Fruit fly (Drosophila melanogaster): ENCODE data around the gene yellow-c.

The yellow-c gene

DNA sequence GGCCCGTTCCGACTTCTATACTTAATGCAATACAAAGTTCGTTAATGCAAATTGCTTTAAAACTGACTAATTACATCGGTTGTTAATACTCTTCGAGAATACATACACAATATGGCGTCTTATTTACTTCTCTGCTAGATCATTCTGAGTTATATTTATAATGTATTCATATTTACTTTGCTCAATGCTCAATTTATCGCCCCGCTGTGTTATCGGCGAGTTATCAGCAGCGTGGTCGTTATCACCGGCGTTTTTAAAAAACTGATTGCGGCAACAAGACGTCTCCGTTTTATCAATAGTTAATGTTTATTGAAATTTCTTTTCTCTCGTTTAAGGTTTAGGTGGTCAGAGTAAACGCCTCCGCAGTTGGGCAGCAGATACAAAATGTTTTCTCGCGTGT is 23.8 kb downstream of the yellow-c start:
- 0 out of 2 replicates have a peak, but pooled peaks have one; percentile 16 for TF ChIP-seq Dref (GFP tag; IDR thresholded peaks at IDR 0.05)
- peak; percentile 10; the same call in 1 of the 3 replicates for TF ChIP-seq CG34422 (GFP tag; IDR thresholded peaks at IDR 0.05)
- TF ChIP-seq CG16863 (GFP tag; optimal IDR thresholded peaks at IDR 0.05) = no peak
- TF ChIP-seq exex (tag; optimal IDR thresholded peaks at IDR 0.05) = peak; percentile 55

DNA sequence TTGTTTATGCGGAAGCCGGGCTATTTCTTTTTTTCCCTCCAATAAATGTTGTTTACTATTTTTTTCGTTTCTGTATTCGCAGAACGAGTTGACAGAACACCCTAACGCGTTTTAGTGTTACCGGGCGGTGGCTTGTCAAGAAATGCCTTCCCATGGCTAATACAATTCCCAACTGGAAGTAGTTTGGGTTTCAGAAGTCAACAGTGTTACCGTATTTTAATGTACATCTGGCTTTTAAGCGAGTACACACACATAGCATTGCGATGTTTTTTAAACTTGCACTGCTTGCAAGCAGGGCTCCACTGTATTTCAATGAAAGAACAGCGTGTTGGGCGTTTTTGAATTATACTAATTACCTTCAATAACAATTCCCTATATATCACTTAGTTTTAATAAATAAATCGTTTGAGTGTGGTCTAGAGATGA is 25.4 kb downstream of the yellow-c start, which contains the start of gene TfIIS:
TfIIS (minus strand) TSS at position 178 of the 426 bp plus-strand sequence.
- TF ChIP-seq CG9797 (GFP tag; optimal IDR thresholded peaks at IDR 0.05) (peak; percentile 97), amos (GFP tag; IDR thresholded peaks at IDR 0.05; ENCODE audit: partially characterized antibody) (peak; percentile 66), Hr51 (GFP tag; optimal IDR thresholded peaks at IDR 0.05) (peak; percentile 37 to 45), MBD-R2 (GFP tag; IDR thresholded peaks at IDR 0.05) (peak; percentile 74), Neu2 (GFP tag; optimal IDR thresholded peaks at IDR 0.05; ENCODE audit: borderline replicate concordance) (no peak), gem (tag; optimal IDR thresholded peaks at IDR 0.05) (peak; percentile 13), Ptx1 (GFP tag; IDR thresholded peaks at IDR 0.05) (peak; percentile 12; the same call in 1 of the 2 replicates), vvl (GFP tag; IDR thresholded peaks at IDR 0.05) (peak; percentile 58), CG42726 (GFP tag; IDR thresholded peaks at IDR 0.05; ENCODE audit: partially characterized antibody) (0 out of 2 replicates have a peak, but pooled peaks have one; percentile 63), CG14860 (GFP tag; IDR thresholded peaks at IDR 0.05; ENCODE audit: partially characterized antibody) (no peak), CG6791 (GFP tag; IDR thresholded peaks at IDR 0.05; ENCODE audit: partially characterized antibody) (peak; percentile 47; the same call in 2 of the 3 replicates), lov (optimal IDR thresholded peaks at IDR 0.05) (no peak), lov (GFP tag; IDR thresholded peaks at IDR 0.05) (no peak), insv (GFP tag; optimal IDR thresholded peaks at IDR 0.05) (peak in 1 of 2 experiments; percentile 96), CG8944 (GFP tag; optimal IDR thresholded peaks at IDR 0.05) (no peak), nmo (GFP tag; optimal IDR thresholded peaks at IDR 0.05) (peak; percentile 56), CG9932 (GFP tag; IDR thresholded peaks at IDR 0.05) (peak; percentile 50), Dbx (GFP tag; IDR thresholded peaks at IDR 0.05) (0 out of 3 replicates have a peak, but pooled peaks have one; percentile 12), B-H2 (GFP tag; optimal IDR thresholded peaks at IDR 0.05) (no peak), CG12744 (GFP tag; optimal IDR thresholded peaks at IDR 0.05) (peak; percentile 8), NC2β (GFP tag; optimal IDR thresholded peaks at IDR 0.05) (peak; percentile 47), NK7.1 (GFP tag; optimal IDR thresholded peaks at IDR 0.05) (no peak), CG10462 (GFP tag; optimal IDR thresholded peaks at IDR 0.05) (no peak), CG4820 (GFP tag; optimal IDR thresholded peaks at IDR 0.05) (no peak), CG7786 (GFP tag; optimal IDR thresholded peaks at IDR 0.05) (peak; percentile 18), stwl (tag; optimal IDR thresholded peaks at IDR 0.05) (peak; percentile 96), D19B (GFP tag; optimal IDR thresholded peaks at IDR 0.05) (no peak), CG32532 (GFP tag; IDR thresholded peaks at IDR 0.05) (peak; percentile 18; the same call in 1 of the 2 replicates), luna (GFP tag; optimal IDR thresholded peaks at IDR 0.05) (no peak), pros (GFP tag; optimal IDR thresholded peaks at IDR 0.05) (no peak), CG9609 (GFP tag; optimal IDR thresholded peaks at IDR 0.05) (no peak), Scr (GFP tag; IDR thresholded peaks at IDR 0.05; ENCODE audit: partially characterized antibody) (peak; percentile 46; the same call in 1 of the 2 replicates), inv (GFP tag; IDR thresholded peaks at IDR 0.05; ENCODE audit: partially characterized antibody) (peak; percentile 14; the same call in 1 of the 2 replicates), Stat92E (GFP tag; optimal IDR thresholded peaks at IDR 0.05) (peak in 1 of 3 experiments; percentile 52), NfI (GFP tag; optimal IDR thresholded peaks at IDR 0.05) (peak; percentile 4), lab (GFP tag; optimal IDR thresholded peaks at IDR 0.05) (no peak), crp (GFP tag; optimal IDR thresholded peaks at IDR 0.05) (peak in 1 of 2 experiments; percentile 30), gfzf (GFP tag; optimal IDR thresholded peaks at IDR 0.05) (peak; percentile 99), Nf-YB (GFP tag; optimal IDR thresholded peaks at IDR 0.05) (peak; percentile 12), CG1603 (tag; optimal IDR thresholded peaks at IDR 0.05) (peak; percentile 88), Dp (GFP tag; optimal IDR thresholded peaks at IDR 0.05) (peak; percentile 74), CG2116 (GFP tag; optimal IDR thresholded peaks at IDR 0.05) (peak; percentile 30), Drgx (GFP tag; IDR thresholded peaks at IDR 0.05) (0 out of 2 replicates have a peak, but pooled peaks have one; percentile 30)

All from whole organism, embryonic.